Worm (Caenorhabditis elegans) whole organism, L2 larva: Measurements from ENCODE around the gene zyg-9.

ENCODE experiments used
- C34F6.9 ChIP-seq: fragments of 150-350 bp; optimal IDR thresholded peaks from 2 replicates; lab custom pipeline; 2014; ENCODE audit warnings: missing biosample characterization, missing genetic modification characterization
- F13H6.1 ChIP-seq: sonication (generic microtip); optimal IDR thresholded peaks from 2 replicates; lab custom pipeline; 2016; ENCODE audit warnings: missing genetic modification characterization, missing compliant biosample characterization
- R02D3.7 ChIP-seq: fragments of 150-350 bp; optimal IDR thresholded peaks from 2 replicates; lab custom pipeline; 2014; ENCODE audit warnings: missing biosample characterization, missing genetic modification characterization
- Y55F3AM.14 ChIP-seq: fragments of 200-800 bp; sonication (Bioruptor generic); optimal IDR thresholded peaks from 2 replicates; lab custom pipeline; 2018; ENCODE audit warnings: mild to moderate bottlenecking, missing genetic modification characterization, missing compliant biosample characterization
- alr-1 ChIP-seq: fragments of 150-350 bp; optimal IDR thresholded peaks from 2 replicates; lab custom pipeline; 2014; ENCODE audit warnings: missing biosample characterization, missing genetic modification characterization
- ama-1 ChIP-seq: fragments of 150-350 bp; optimal IDR thresholded peaks from 2 replicates; lab custom pipeline; 2018; ENCODE audit warnings: inconsistent platforms
- blmp-1 ChIP-seq: sonication (generic microtip); optimal IDR thresholded peaks from 2 replicates; lab custom pipeline; 2017; ENCODE audit warnings: missing genetic modification characterization, mild to moderate bottlenecking, missing compliant biosample characterization, antibody characterized with exemption, moderate library complexity; ENCODE audit not compliant: insufficient read depth
- crh-2 ChIP-seq: sonication (generic microtip); optimal IDR thresholded peaks from 2 replicates; lab custom pipeline; 2017; ENCODE audit warnings: missing biosample characterization, missing genetic modification characterization
- egl-27 ChIP-seq: sonication (generic microtip); optimal IDR thresholded peaks from 3 replicates; lab custom pipeline; 2017; ENCODE audit warnings: missing biosample characterization, missing genetic modification reagents, missing genetic modification characterization
- elt-1 ChIP-seq: fragments of 150-350 bp; optimal IDR thresholded peaks from 2 replicates; lab custom pipeline; 2014; ENCODE audit warnings: missing biosample characterization, missing genetic modification characterization
- elt-3 ChIP-seq: sonication (generic microtip); optimal IDR thresholded peaks from 2 replicates; lab custom pipeline; 2017; ENCODE audit warnings: missing biosample characterization, missing genetic modification characterization
- fos-1 ChIP-seq: fragments of 150-350 bp; optimal IDR thresholded peaks from 2 replicates; lab custom pipeline; 2014; ENCODE audit warnings: missing biosample characterization, missing genetic modification characterization
- gmeb-1 ChIP-seq: fragments of 150-350 bp; optimal IDR thresholded peaks from 2 replicates; lab custom pipeline; 2014; ENCODE audit warnings: missing biosample characterization, missing genetic modification characterization
- lin-13 ChIP-seq: fragments of 150-350 bp; optimal IDR thresholded peaks from 2 replicates; lab custom pipeline; 2014; ENCODE audit warnings: missing biosample characterization, missing genetic modification reagents, missing genetic modification characterization
- lin-39 ChIP-seq: fragments of 150-350 bp; optimal IDR thresholded peaks from 2 replicates; lab custom pipeline; 2014; ENCODE audit warnings: missing biosample characterization, missing genetic modification reagents, missing genetic modification characterization
- lsy-2 ChIP-seq, 2 experiments: fragments of 150-350 bp in 1 of 2; sonication (generic microtip) in 1 of 2; optimal IDR thresholded peaks; 2 replicates each; lab custom pipeline; 2014 to 2017; ENCODE audit warnings: missing biosample characterization in 2 of 2, missing genetic modification characterization in 2 of 2
- mbf-1 ChIP-seq: sonication (generic microtip); optimal IDR thresholded peaks from 2 replicates; lab custom pipeline; 2017; ENCODE audit warnings: missing biosample characterization, missing genetic modification characterization
- mdl-1 ChIP-seq, 2 experiments: fragments of 150-350 bp in 1 of 2; sonication (generic microtip) in 1 of 2; optimal IDR thresholded peaks; 2 replicates each; lab custom pipeline; 2017; ENCODE audit warnings: missing biosample characterization in 2 of 2, missing genetic modification characterization in 2 of 2
- nhr-11 ChIP-seq: fragments of 150-350 bp; optimal IDR thresholded peaks from 2 replicates; lab custom pipeline; 2014; ENCODE audit warnings: missing biosample characterization, missing genetic modification characterization
- nhr-129 ChIP-seq: fragments of 150-350 bp; optimal IDR thresholded peaks from 2 replicates; lab custom pipeline; 2014; ENCODE audit warnings: missing biosample characterization, missing genetic modification characterization
- nhr-21 ChIP-seq: fragments of 150-350 bp; optimal IDR thresholded peaks from 2 replicates; lab custom pipeline; 2014; ENCODE audit warnings: missing biosample characterization, missing genetic modification characterization
- nhr-237 ChIP-seq: fragments of 150-350 bp; optimal IDR thresholded peaks from 2 replicates; lab custom pipeline; 2014; ENCODE audit warnings: missing biosample characterization, missing genetic modification characterization
- nhr-25 ChIP-seq: fragments of 150-350 bp; sonication (generic microtip); optimal IDR thresholded peaks from 3 replicates; lab custom pipeline; 2014; ENCODE audit warnings: missing biosample characterization, missing genetic modification characterization
- peb-1 ChIP-seq: fragments of 150-350 bp; optimal IDR thresholded peaks from 2 replicates; lab custom pipeline; 2014; ENCODE audit warnings: missing biosample characterization, missing genetic modification characterization
- skn-1 ChIP-seq: sonication (generic microtip); optimal IDR thresholded peaks from 2 replicates; lab custom pipeline; 2017; ENCODE audit warnings: missing biosample characterization, missing genetic modification characterization
- sma-3 ChIP-seq: sonication (generic microtip); optimal IDR thresholded peaks from 2 replicates; lab custom pipeline; 2016; ENCODE audit warnings: missing genetic modification reagents, missing genetic modification characterization, missing compliant biosample characterization
- sma-9 ChIP-seq, 2 experiments: fragments of 150-350 bp in 1 of 2; sonication (generic microtip) in 1 of 2; optimal IDR thresholded peaks; 2 replicates each; lab custom pipeline; 2014 to 2016; ENCODE audit warnings: missing genetic modification characterization in 2 of 2, mild to moderate bottlenecking in 1 of 2, missing biosample characterization in 1 of 2, missing compliant biosample characterization in 1 of 2, missing genetic modification reagents in 1 of 2, moderate library complexity in 1 of 2
- unc-39 ChIP-seq: fragments of 150-350 bp; optimal IDR thresholded peaks from 2 replicates; lab custom pipeline; 2014; ENCODE audit warnings: missing biosample characterization, missing genetic modification characterization
- unc-55 ChIP-seq: fragments of 150-350 bp; sonication (generic microtip); optimal IDR thresholded peaks from 3 replicates; lab custom pipeline; 2014; ENCODE audit warnings: missing biosample characterization, missing genetic modification reagents, missing genetic modification characterization
- ztf-1 ChIP-seq: fragments of 200-800 bp; sonication (Bioruptor generic); conservative IDR thresholded peaks from 2 replicates; pipeline ENCODE4 v1.3.6; 2022; ENCODE audit warnings: missing genetic modification characterization, missing compliant biosample characterization
- ztf-11 ChIP-seq: sonication (generic microtip); optimal IDR thresholded peaks from 2 replicates; lab custom pipeline; 2017; ENCODE audit warnings: missing biosample characterization, missing genetic modification characterization
- ztf-4 ChIP-seq: fragments of 150-350 bp; optimal IDR thresholded peaks from 2 replicates; lab custom pipeline; 2014; ENCODE audit warnings: missing biosample characterization, missing genetic modification characterization

zyg-9 gene

ce11 chrII:8441519-8441918, 16.1 kb upstream of the zyg-9 start:
- peak; percentile 25 for TF ChIP-seq sma-9 (GFP tag; optimal IDR thresholded peaks at IDR 0.05; lab: Kevin White, UChicago)
- TF ChIP-seq sma-9 (tag; optimal IDR thresholded peaks at IDR 0.05; lab: Kevin White, UChicago): no peak
- no peak for TF ChIP-seq alr-1 (tag; lab: Kevin White, UChicago)
- peak; percentile 1 for TF ChIP-seq ztf-4 (tag; lab: Kevin White, UChicago)
- TF ChIP-seq, all 48 proteins: peak for 2

- TF ChIP-seq nhr-21 (peak; percentile 65), C34F6.9 (tag; lab: Kevin White, UChicago) (peak; percentile 43), elt-1 (tag; lab: Kevin White, UChicago) (no peak), lsy-2 (tag; optimal IDR thresholded peaks at IDR 0.05; lab: Kevin White, UChicago) (peak; percentile 76 to 93), blmp-1 (tag; lab: Kevin White, UChicago) (peak; percentile 17), sma-9 (GFP tag; optimal IDR thresholded peaks at IDR 0.05; lab: Kevin White, UChicago) (peak; percentile 60), sma-9 (tag; optimal IDR thresholded peaks at IDR 0.05; lab: Kevin White, UChicago) (no peak), F13H6.1 (tag; lab: Kevin White, UChicago) (peak; percentile 1), crh-2 (tag; lab: Kevin White, UChicago) (peak; percentile 31), gmeb-1 (peak; percentile 53), Y55F3AM.14 (peak; percentile 42), lin-13 (GFP tag; lab: Kevin White, UChicago) (no peak), sma-3 (GFP tag; lab: Kevin White, UChicago) (peak; percentile 67), fos-1 (tag; lab: Kevin White, UChicago) (peak; percentile 16), nhr-25 (tag; lab: Kevin White, UChicago) (peak; percentile 79), R02D3.7 (no peak), unc-55 (GFP tag; lab: Kevin White, UChicago) (peak; percentile 59), ama-1 (lab: Kevin White, UChicago) (no peak)
These were observed 15.4 kb upstream of the zyg-9 start for ce11 chrII:8442176-8442575.

- TF ChIP-seq elt-3 (tag; lab: Kevin White, UChicago) (no peak), peb-1 (tag; lab: Kevin White, UChicago) (no peak)
These were observed 14.8 kb upstream of the zyg-9 start, which contains the start of gene eif-3.G for ce11 chrII:8442717-8443223. Gene eif-3.G (plus strand): TSS chrII:8442767.

- TF ChIP-seq elt-3 (tag; lab: Kevin White, UChicago) (no peak), Y55F3AM.14 (no peak), nhr-11 (tag; lab: Kevin White, UChicago) (no peak), ztf-1 (GFP tag; lab: Robert Waterston, UW) (no peak), nhr-237 (tag; lab: Kevin White, UChicago) (no peak), mbf-1 (tag; lab: Kevin White, UChicago) (no peak), ama-1 (lab: Kevin White, UChicago) (no peak)
- TF ChIP-seq, all 48 proteins: peak for 0
These were observed 13.6 kb upstream of the zyg-9 start, which contains the start of gene evl-20 for ce11 chrII:8444007-8444406. Gene evl-20 (plus strand): TSS chrII:8444307.

- TF ChIP-seq unc-39 (tag; lab: Kevin White, UChicago): no peak
- TF ChIP-seq F13H6.1 (tag; lab: Kevin White, UChicago): no peak
- TF ChIP-seq nhr-21: no peak
- no peak for TF ChIP-seq gmeb-1
- no peak for TF ChIP-seq peb-1 (tag; lab: Kevin White, UChicago)
- TF ChIP-seq sma-9 (GFP tag; optimal IDR thresholded peaks at IDR 0.05; lab: Kevin White, UChicago): no peak
- no peak for TF ChIP-seq sma-9 (tag; optimal IDR thresholded peaks at IDR 0.05; lab: Kevin White, UChicago)
- no peak for TF ChIP-seq ztf-11 (tag; lab: Kevin White, UChicago)
- TF ChIP-seq mdl-1 (tag; optimal IDR thresholded peaks at IDR 0.05; lab: Kevin White, UChicago): no peak
- TF ChIP-seq nhr-129 (tag; lab: Kevin White, UChicago): no peak
- no peak for TF ChIP-seq ztf-1 (GFP tag; lab: Robert Waterston, UW)
- TF ChIP-seq elt-1 (tag; lab: Kevin White, UChicago): no peak
- TF ChIP-seq lin-39: no peak
- TF ChIP-seq lin-13 (GFP tag; lab: Kevin White, UChicago): no peak
- TF ChIP-seq skn-1: no peak
- TF ChIP-seq egl-27 (tag; lab: Kevin White, UChicago): no peak
- TF ChIP-seq sma-3 (GFP tag; lab: Kevin White, UChicago): no peak
- no peak for TF ChIP-seq mbf-1 (tag; lab: Kevin White, UChicago)
These were observed 10.9 kb upstream of the zyg-9 start, which contains the start of gene cut-3 for ce11 chrII:8446731-8447130. Gene cut-3 (minus strand): TSS chrII:8446831.
